Worm (Caenorhabditis elegans) whole organism, L4 larva: Measurements from ENCODE around the gene svop-1.

Source experiments
- F10B5.3 ChIP-seq: sonication (generic microtip); optimal IDR thresholded peaks from 2 replicates; lab custom pipeline; 2016; ENCODE audit warnings: mild to moderate bottlenecking, missing genetic modification characterization, missing compliant biosample characterization
- F44E2.7 ChIP-seq: fragments of 200-800 bp; sonication (Bioruptor generic); IDR thresholded peaks from 2 replicates; pipeline ENCODE4 v2.1.2; 2022; ENCODE audit warnings: missing genetic modification characterization, missing compliant biosample characterization
- F49E8.2 ChIP-seq: sonication (generic microtip); optimal IDR thresholded peaks from 2 replicates; lab custom pipeline; 2016; ENCODE audit warnings: missing compliant biosample characterization, mild to moderate bottlenecking, missing genetic modification characterization, borderline replicate concordance
- R02D3.7 ChIP-seq: fragments of 150-350 bp; sonication (generic microtip); optimal IDR thresholded peaks from 3 replicates; lab custom pipeline; 2014; ENCODE audit warnings: missing biosample characterization, missing genetic modification characterization
- Y105C5A.15 ChIP-seq: fragments of 200-800 bp; sonication (Bioruptor generic); IDR thresholded peaks from 2 replicates; pipeline ENCODE4 v1.3.6; 2022; ENCODE audit warnings: missing genetic modification characterization, missing compliant biosample characterization
- Y48G9A.11 ChIP-seq: fragments of 200-800 bp; sonication (Bioruptor generic); IDR thresholded peaks from 2 replicates; pipeline ENCODE4 v1.3.6; 2022; ENCODE audit warnings: missing genetic modification reagents, missing genetic modification characterization, missing compliant biosample characterization
- aha-1 ChIP-seq: fragments of 150-350 bp; peaks from one replicate; lab custom pipeline; 2014; ENCODE audit warnings: missing biosample characterization, missing genetic modification characterization
- aly-2 ChIP-seq: sonication (generic microtip); optimal IDR thresholded peaks from 2 replicates; lab custom pipeline; 2018; ENCODE audit warnings: missing biosample characterization, missing genetic modification characterization
- arid-1 ChIP-seq: fragments of 200-800 bp; sonication (Bioruptor generic); conservative IDR thresholded peaks from 2 replicates; pipeline ENCODE4 v1.3.6; 2022; ENCODE audit warnings: missing genetic modification reagents, missing genetic modification characterization, missing compliant biosample characterization
- attf-4 ChIP-seq: sonication (generic microtip); optimal IDR thresholded peaks from 3 replicates; lab custom pipeline; 2017; ENCODE audit warnings: missing biosample characterization, missing genetic modification characterization
- ceh-82 ChIP-seq: sonication (generic microtip); optimal IDR thresholded peaks from 2 replicates; lab custom pipeline; 2017; ENCODE audit warnings: missing biosample characterization, missing genetic modification characterization
- cey-2 ChIP-seq: sonication (generic microtip); optimal IDR thresholded peaks from 3 replicates; lab custom pipeline; 2017; ENCODE audit warnings: missing genetic modification characterization, mild to moderate bottlenecking, missing compliant biosample characterization, antibody characterized with exemption, borderline replicate concordance; ENCODE audit not compliant: insufficient read depth
- ctbp-1 ChIP-seq: fragments of 200-800 bp; sonication (Bioruptor generic); IDR thresholded peaks from 2 replicates; pipeline ENCODE4 v1.3.6; 2022; ENCODE audit warnings: missing genetic modification reagents, missing genetic modification characterization, missing compliant biosample characterization
- daf-19 ChIP-seq: fragments of 200-800 bp; sonication (Bioruptor generic); conservative IDR thresholded peaks from 2 replicates; pipeline ENCODE4 v1.3.6; 2022; ENCODE audit warnings: missing genetic modification characterization, missing compliant biosample characterization
- dmd-8 ChIP-seq: fragments of 200-800 bp; sonication (Bioruptor generic); IDR thresholded peaks from 2 replicates; pipeline ENCODE4 v1.3.6; 2022; ENCODE audit warnings: missing genetic modification characterization, missing compliant biosample characterization
- dmd-9 ChIP-seq: fragments of 200-800 bp; sonication (Bioruptor generic); IDR thresholded peaks from 2 replicates; pipeline ENCODE4 v1.3.6; 2022; ENCODE audit warnings: missing genetic modification reagents, missing genetic modification characterization, missing compliant biosample characterization
- egl-43 ChIP-seq: fragments of 200-800 bp; sonication (Bioruptor generic); IDR thresholded peaks from 2 replicates; pipeline ENCODE4 v1.3.6; 2022; ENCODE audit warnings: missing genetic modification reagents, missing genetic modification characterization, missing compliant biosample characterization
- fkh-10 ChIP-seq: fragments of 150-350 bp; optimal IDR thresholded peaks from 2 replicates; lab custom pipeline; 2014; ENCODE audit warnings: missing biosample characterization, missing genetic modification reagents, missing genetic modification characterization
- fos-1 ChIP-seq: fragments of 150-350 bp; optimal IDR thresholded peaks from 2 replicates; lab custom pipeline; 2014; ENCODE audit warnings: missing biosample characterization, missing genetic modification characterization
- hif-1 ChIP-seq, 2 experiments: sonication (generic microtip); optimal IDR thresholded peaks; 2 replicates each; lab custom pipeline; 2016 to 2017; ENCODE audit warnings: missing compliant biosample characterization in 2 of 2, missing genetic modification characterization in 2 of 2, missing genetic modification reagents in 2 of 2, missing genotype in 2 of 2, mild to moderate bottlenecking in 1 of 2
- hlh-11 ChIP-seq: fragments of 200-800 bp; sonication (Bioruptor generic); optimal IDR thresholded peaks from 2 replicates; lab custom pipeline; 2018; ENCODE audit warnings: mild to moderate bottlenecking, missing genetic modification characterization, missing compliant biosample characterization
- hlh-30 ChIP-seq: sonication (generic microtip); optimal IDR thresholded peaks from 2 replicates; lab custom pipeline; 2017; ENCODE audit warnings: antibody characterized with exemption, mild to moderate bottlenecking, missing genetic modification characterization, missing compliant biosample characterization; ENCODE audit not compliant: insufficient read depth
- hmg-1.1 ChIP-seq: fragments of 200-800 bp; sonication (Bioruptor generic); IDR thresholded peaks from 2 replicates; pipeline ENCODE4 v1.3.6; 2022; ENCODE audit warnings: missing genetic modification reagents, missing genetic modification characterization, missing compliant biosample characterization
- lim-7 ChIP-seq: fragments of 200-800 bp; sonication (Bioruptor generic); IDR thresholded peaks from 2 replicates; pipeline ENCODE4 v1.3.6; 2022; ENCODE audit warnings: missing genetic modification characterization, missing compliant biosample characterization
- lin-38 ChIP-seq: fragments of 200-800 bp; sonication (Bioruptor generic); IDR thresholded peaks from 2 replicates; pipeline ENCODE4 v1.3.6; 2022; ENCODE audit warnings: missing genetic modification reagents, missing genetic modification characterization, missing compliant biosample characterization
- lin-39 ChIP-seq: fragments of 150-350 bp; optimal IDR thresholded peaks from 2 replicates; lab custom pipeline; 2014; ENCODE audit warnings: missing biosample characterization, missing genetic modification reagents, missing genetic modification characterization
- lir-3 ChIP-seq: sonication (generic microtip); optimal IDR thresholded peaks from 2 replicates; lab custom pipeline; 2016; ENCODE audit warnings: mild to moderate bottlenecking, missing genetic modification characterization, missing compliant biosample characterization
- lsy-2 ChIP-seq, 2 experiments: fragments of 150-350 bp in 1 of 2; sonication (generic microtip) in 1 of 2; optimal IDR thresholded peaks; 2 replicates each; lab custom pipeline; 2014 to 2017; ENCODE audit warnings: missing biosample characterization in 2 of 2, missing genetic modification characterization in 2 of 2
- madf-9 ChIP-seq: fragments of 200-800 bp; sonication (Bioruptor generic); conservative IDR thresholded peaks from 2 replicates; pipeline ENCODE4 v1.3.6; 2022; ENCODE audit warnings: missing genetic modification reagents, missing genetic modification characterization, missing compliant biosample characterization
- mdt-29 ChIP-seq: fragments of 200-800 bp; sonication (Bioruptor generic); IDR thresholded peaks from 2 replicates; pipeline ENCODE4 v1.3.6; 2022; ENCODE audit warnings: missing genetic modification reagents, missing genetic modification characterization, missing compliant biosample characterization
- mep-1 ChIP-seq: fragments of 150-350 bp; sonication (generic microtip); optimal IDR thresholded peaks from 3 replicates; lab custom pipeline; 2014; ENCODE audit warnings: missing biosample characterization, missing genetic modification characterization
- mes-2 ChIP-seq: sonication (generic microtip); optimal IDR thresholded peaks from 2 replicates; lab custom pipeline; 2016; ENCODE audit warnings: missing genotype, mild to moderate bottlenecking, missing genetic modification characterization, missing compliant biosample characterization; ENCODE audit not compliant: poor library complexity, severe bottlenecking
- nhr-111 ChIP-seq: fragments of 200-800 bp; sonication (Bioruptor generic); optimal IDR thresholded peaks from 2 replicates; lab custom pipeline; 2018; ENCODE audit warnings: mild to moderate bottlenecking, missing genetic modification characterization, missing compliant biosample characterization
- nhr-237 ChIP-seq: sonication (generic microtip); optimal IDR thresholded peaks from 2 replicates; lab custom pipeline; 2017; ENCODE audit warnings: missing biosample characterization, missing genetic modification characterization
- nhr-41 ChIP-seq: fragments of 200-800 bp; sonication (Bioruptor generic); IDR thresholded peaks from 2 replicates; pipeline ENCODE4 v1.3.6; 2022; ENCODE audit warnings: missing genetic modification reagents, missing genetic modification characterization, missing compliant biosample characterization
- nhr-42 ChIP-seq: fragments of 200-800 bp; sonication (Bioruptor generic); IDR thresholded peaks from 2 replicates; pipeline ENCODE4 v1.3.6; 2022; ENCODE audit warnings: missing genetic modification characterization, missing compliant biosample characterization
- nhr-77 ChIP-seq: fragments of 150-350 bp; optimal IDR thresholded peaks from 2 replicates; lab custom pipeline; 2014; ENCODE audit warnings: missing biosample characterization, missing genetic modification characterization
- rbr-2 ChIP-seq: sonication (generic microtip); optimal IDR thresholded peaks from 2 replicates; lab custom pipeline; 2016; ENCODE audit warnings: missing genotype, missing genetic modification characterization, missing compliant biosample characterization
- sdz-12 ChIP-seq: fragments of 200-800 bp; sonication (Bioruptor generic); optimal IDR thresholded peaks from 2 replicates; lab custom pipeline; 2018; ENCODE audit warnings: mild to moderate bottlenecking, missing genetic modification characterization, missing compliant biosample characterization
- set-16 ChIP-seq: fragments of 200-800 bp; sonication (Bioruptor generic); IDR thresholded peaks from 2 replicates; pipeline ENCODE4 v1.3.6; 2022; ENCODE audit warnings: missing genetic modification reagents, missing genetic modification characterization, missing compliant biosample characterization
- skn-1 ChIP-seq: fragments of 150-350 bp; optimal IDR thresholded peaks from 2 replicates; lab custom pipeline; 2014; ENCODE audit warnings: missing biosample characterization, missing genetic modification characterization
- snpc-1.2 ChIP-seq: fragments of 200-800 bp; sonication (Bioruptor generic); IDR thresholded peaks from 2 replicates; pipeline ENCODE4 v1.3.6; 2022; ENCODE audit warnings: missing genetic modification reagents, missing genetic modification characterization, missing compliant biosample characterization
- snpc-4 ChIP-seq: fragments of 150-350 bp; optimal IDR thresholded peaks from 2 replicates; lab custom pipeline; 2014; ENCODE audit warnings: missing biosample characterization, missing genetic modification characterization
- tra-1 ChIP-seq: fragments of 200-800 bp; sonication (Bioruptor generic); IDR thresholded peaks from 2 replicates; pipeline ENCODE4 v1.3.6; 2022; ENCODE audit warnings: missing genetic modification reagents, missing genetic modification characterization, missing compliant biosample characterization
- vab-7 ChIP-seq: fragments of 200-800 bp; sonication (Bioruptor generic); IDR thresholded peaks from 2 replicates; pipeline ENCODE4 v1.3.6; 2022; ENCODE audit warnings: missing genetic modification reagents, missing genetic modification characterization, missing compliant biosample characterization
- zag-1 ChIP-seq: fragments of 150-350 bp; optimal IDR thresholded peaks from 2 replicates; lab custom pipeline; 2014; ENCODE audit warnings: missing biosample characterization, missing genetic modification characterization
- zfp-2 ChIP-seq: sonication (generic microtip); optimal IDR thresholded peaks from 2 replicates; lab custom pipeline; 2016; ENCODE audit warnings: mild to moderate bottlenecking, missing genetic modification characterization, missing compliant biosample characterization
- zip-11 ChIP-seq: fragments of 200-800 bp; sonication (Bioruptor generic); IDR thresholded peaks from 2 replicates; pipeline ENCODE4 v1.3.6; 2022; ENCODE audit warnings: missing genetic modification characterization, missing compliant biosample characterization
- zip-2 ChIP-seq: fragments of 150-350 bp; optimal IDR thresholded peaks from 2 replicates; lab custom pipeline; 2014; ENCODE audit warnings: missing biosample characterization, missing genetic modification characterization
- ztf-7 ChIP-seq: fragments of 150-350 bp; optimal IDR thresholded peaks from 2 replicates; lab custom pipeline; 2014; ENCODE audit warnings: missing biosample characterization, missing genetic modification characterization

svop-1 gene

ce11 chrIII:8904914-8905665, 19.8 kb upstream of the svop-1 start, which contains the start of gene unc-32 (continued):
- TF ChIP-seq mes-2, result peak; percentile 50
- peak in 1 of 2 experiments; percentile 47 for TF ChIP-seq hif-1 (tag; optimal IDR thresholded peaks at IDR 0.05; lab: Kevin White, UChicago)
- TF ChIP-seq daf-19 (GFP tag; lab: Robert Waterston, UW), result no peak
- TF ChIP-seq vab-7 (GFP tag; lab: Robert Waterston, UW), result no peak
- no peak for TF ChIP-seq F49E8.2 (tag; lab: Kevin White, UChicago)
- no peak for TF ChIP-seq nhr-237 (tag; lab: Kevin White, UChicago)
- peak; percentile 46; the same call in 1 of the 2 replicates for TF ChIP-seq hmg-1.1
- peak; percentile 36 for TF ChIP-seq lin-38
- no peak for TF ChIP-seq zip-2 (tag; lab: Kevin White, UChicago)
- TF ChIP-seq fkh-10 (GFP tag; lab: Kevin White, UChicago), result peak; percentile 54
- TF ChIP-seq egl-43 (GFP tag; lab: Robert Waterston, UW), result no peak
- TF ChIP-seq rbr-2 (tag; lab: Kevin White, UChicago), result peak; percentile 53
- TF ChIP-seq sdz-12 (GFP tag; lab: Kevin White, UChicago), result no peak
- TF ChIP-seq zag-1 (tag; lab: Kevin White, UChicago), result no peak
- TF ChIP-seq aly-2 (tag; lab: Kevin White, UChicago), result no peak
- TF ChIP-seq lin-39 (tag; lab: Kevin White, UChicago), result no peak
- 0 out of 2 replicates have a peak, but pooled peaks have one; percentile 5 for TF ChIP-seq set-16 (GFP tag; lab: Robert Waterston, UW)
- no peak for TF ChIP-seq ceh-82
- TF ChIP-seq nhr-42 (GFP tag; lab: Robert Waterston, UW), result no peak
- no peak for TF ChIP-seq zfp-2 (tag; lab: Kevin White, UChicago)
- TF ChIP-seq zip-11 (GFP tag; lab: Robert Waterston, UW), result no peak
- no peak for TF ChIP-seq snpc-4 (tag; lab: Kevin White, UChicago)
- TF ChIP-seq ztf-7, result no peak
- peak; percentile 37 for TF ChIP-seq hlh-11 (tag; lab: Kevin White, UChicago)
- TF ChIP-seq hlh-30 (tag; lab: Kevin White, UChicago), result peak; percentile 71
- no peak for TF ChIP-seq madf-9
- no peak for TF ChIP-seq tra-1 (GFP tag; lab: Robert Waterston, UW)
- no peak for TF ChIP-seq dmd-8
- TF ChIP-seq Y48G9A.11 (GFP tag; lab: Robert Waterston, UW), result no peak
- TF ChIP-seq skn-1, result no peak
- TF ChIP-seq R02D3.7, result no peak
- TF ChIP-seq arid-1 (GFP tag; lab: Robert Waterston, UW), result no peak
- TF ChIP-seq fos-1 (tag; lab: Kevin White, UChicago), result no peak
- peak; percentile 53; the same call in 1 of the 2 replicates for TF ChIP-seq ctbp-1 (GFP tag; lab: Robert Waterston, UW)
- TF ChIP-seq dmd-9 (GFP tag; lab: Robert Waterston, UW), result no peak
- TF ChIP-seq cey-2 (tag; lab: Kevin White, UChicago), result no peak
- no peak for TF ChIP-seq attf-4
- TF ChIP-seq lsy-2 (tag; optimal IDR thresholded peaks at IDR 0.05; lab: Kevin White, UChicago), result peak; percentile 68 to 88
- no peak for TF ChIP-seq nhr-41 (GFP tag; lab: Robert Waterston, UW)
- TF ChIP-seq aha-1 (tag; lab: Kevin White, UChicago), result peak; percentile 24
- TF ChIP-seq lir-3, result no peak
- TF ChIP-seq mep-1, result peak; percentile 59
- TF ChIP-seq nhr-77 (tag; lab: Kevin White, UChicago), result no peak
- no peak for TF ChIP-seq F10B5.3 (tag; lab: Kevin White, UChicago)
- TF ChIP-seq lim-7 (GFP tag; lab: Robert Waterston, UW), result no peak
- TF ChIP-seq snpc-1.2 (GFP tag; lab: Robert Waterston, UW), result no peak
- TF ChIP-seq mdt-29 (GFP tag; lab: Robert Waterston, UW), result no peak
- TF ChIP-seq Y105C5A.15 (GFP tag; lab: Robert Waterston, UW), result no peak
- TF ChIP-seq nhr-111 (GFP tag; lab: Kevin White, UChicago), result no peak
- no peak for TF ChIP-seq F44E2.7
